Worm (Caenorhabditis elegans) whole organism, late embryonic: ENCODE results near the gene cpg-2.

Source experiments
- F13H6.1 ChIP-seq: sonication (generic microtip); optimal IDR thresholded peaks from 2 replicates; lab custom pipeline; 2016; ENCODE audit warnings: missing genetic modification characterization, missing compliant biosample characterization
- ama-1 ChIP-seq: fragments of 150-350 bp; optimal IDR thresholded peaks from 2 replicates; lab custom pipeline; 2014
- fkh-6 ChIP-seq: sonication (generic microtip); optimal IDR thresholded peaks from 2 replicates; lab custom pipeline; 2016; ENCODE audit warnings: missing genetic modification characterization, missing compliant biosample characterization
- gmeb-2 ChIP-seq: sonication (generic microtip); optimal IDR thresholded peaks from 2 replicates; lab custom pipeline; 2016; ENCODE audit warnings: missing genetic modification characterization, inconsistent platforms, missing compliant biosample characterization
- unc-42 ChIP-seq: sonication (generic microtip); optimal IDR thresholded peaks from 2 replicates; lab custom pipeline; 2016; ENCODE audit warnings: missing genotype, missing genetic modification characterization, missing compliant biosample characterization

ce11 chrIII:7142172-7142601, 38.4 kb upstream of the cpg-2 start:
- no peak for TF ChIP-seq fkh-6 (tag; lab: Kevin White, UChicago)
- peak; percentile 39 for TF ChIP-seq ama-1 (lab: Kevin White, UChicago)
- no peak for TF ChIP-seq gmeb-2
- no peak for TF ChIP-seq F13H6.1
- no peak for TF ChIP-seq unc-42 (tag; lab: Kevin White, UChicago)
